Fruit fly (Drosophila melanogaster) whole organism, wandering third instar larva: ENCODE data around the gene WASp.

Source experiments
- Abd-B ChIP-seq: fragments of >200 bp; optimal IDR thresholded peaks from 2 replicates; lab custom pipeline; 2017; ENCODE audit warnings: missing biosample characterization, missing genetic modification characterization
- CG32264 ChIP-seq: fragments of 200-800 bp; sonication (Bioruptor generic); optimal IDR thresholded peaks from 2 replicates; lab custom pipeline; 2016; ENCODE audit warnings: missing biosample characterization, missing genetic modification characterization
- CG9705 ChIP-seq: fragments of 200-800 bp; sonication (Bioruptor generic); optimal IDR thresholded peaks from 2 replicates; lab custom pipeline; 2018; ENCODE audit warnings: missing biosample characterization, mild to moderate bottlenecking, missing genetic modification characterization
- CrebA ChIP-seq: fragments of 200-800 bp; sonication (Bioruptor generic); optimal IDR thresholded peaks from 2 replicates; lab custom pipeline; 2016; ENCODE audit warnings: missing biosample characterization, mild to moderate bottlenecking, missing genetic modification characterization, borderline replicate concordance
- Dfd ChIP-seq: fragments of >200 bp; optimal IDR thresholded peaks from 2 replicates; lab custom pipeline; 2017; ENCODE audit warnings: missing biosample characterization, missing genetic modification characterization
- Dif ChIP-seq: fragments of 200-275, 200-300 bp; sonication (Bioruptor generic); optimal IDR thresholded peaks from 2 replicates; lab custom pipeline; 2018; ENCODE audit warnings: missing biosample characterization, missing genetic modification characterization; ENCODE audit not compliant: partially characterized antibody
- GATAd ChIP-seq: sonication (Bioruptor generic); optimal IDR thresholded peaks from 2 replicates; lab custom pipeline; 2016; ENCODE audit warnings: missing biosample characterization, missing genetic modification characterization
- HLH106 ChIP-seq: fragments of 200-800 bp; optimal IDR thresholded peaks from 3 replicates; lab custom pipeline; 2019; ENCODE audit warnings: missing biosample characterization, mild to moderate bottlenecking, missing genetic modification characterization, moderate library complexity
- Hnf4 ChIP-seq: fragments of 200-800 bp; sonication (Bioruptor generic); optimal IDR thresholded peaks from 2 replicates; lab custom pipeline; 2016; ENCODE audit warnings: missing biosample characterization, mild to moderate bottlenecking, missing genetic modification characterization
- Hr78 ChIP-seq: fragments of >200 bp; optimal IDR thresholded peaks from 2 replicates; lab custom pipeline; 2017; ENCODE audit warnings: missing biosample characterization, missing genetic modification characterization
- Mio ChIP-seq: sonication (Bioruptor generic); optimal IDR thresholded peaks from 2 replicates; lab custom pipeline; 2016; ENCODE audit warnings: missing biosample characterization, missing genetic modification characterization
- Myc ChIP-seq: fragments of >200 bp; optimal IDR thresholded peaks from 2 replicates; lab custom pipeline; 2017
- N ChIP-seq: fragments of >200 bp; optimal IDR thresholded peaks from 2 replicates; lab custom pipeline; 2018; ENCODE audit warnings: missing biosample characterization, missing external identifiers, missing genetic modification characterization
- OdsH ChIP-seq: fragments of 200-800 bp; sonication (Bioruptor generic); optimal IDR thresholded peaks from 2 replicates; lab custom pipeline; 2016; ENCODE audit warnings: missing biosample characterization, mild to moderate bottlenecking, missing genetic modification characterization
- Rel ChIP-seq, 2 experiments: fragments of 200-800 bp; sonication (Bioruptor generic) in 1 of 2; optimal IDR thresholded peaks; 2 replicates in 1 of 2; 3 replicates in 1 of 2; lab custom pipeline; 2016 to 2019; ENCODE audit warnings: mild to moderate bottlenecking in 2 of 2, missing biosample characterization in 2 of 2, missing genetic modification characterization in 2 of 2, moderate library complexity in 1 of 2
- Sp1 ChIP-seq: fragments of 200-800 bp; sonication (Bioruptor generic); optimal IDR thresholded peaks from 3 replicates; lab custom pipeline; 2019; ENCODE audit warnings: missing biosample characterization, mild to moderate bottlenecking, missing genetic modification characterization, moderate library complexity
- br ChIP-seq: fragments of 200-800 bp; sonication (Bioruptor generic); optimal IDR thresholded peaks from 2 replicates; lab custom pipeline; 2016; ENCODE audit warnings: missing biosample characterization, missing genetic modification characterization
- brk ChIP-seq: fragments of 200-800 bp; sonication (Bioruptor generic); optimal IDR thresholded peaks from 2 replicates; lab custom pipeline; 2016; ENCODE audit warnings: missing biosample characterization, mild to moderate bottlenecking, missing genetic modification characterization
- dmrt93B ChIP-seq: fragments of 200-800 bp; sonication (Bioruptor generic); optimal IDR thresholded peaks from 2 replicates; lab custom pipeline; 2018; ENCODE audit warnings: missing biosample characterization, mild to moderate bottlenecking, missing genetic modification characterization
- dsf ChIP-seq: sonication (Bioruptor generic); optimal IDR thresholded peaks from 2 replicates; lab custom pipeline; 2016; ENCODE audit warnings: missing biosample characterization, missing genetic modification characterization, borderline replicate concordance
- ey ChIP-seq: fragments of 200-800 bp; sonication (Bioruptor generic); optimal IDR thresholded peaks from 2 replicates; lab custom pipeline; 2016; ENCODE audit warnings: missing biosample characterization, missing genetic modification characterization
- foxo ChIP-seq, 2 experiments: fragments of 200-800 bp; sonication (Bioruptor generic); optimal IDR thresholded peaks; 2 replicates in 1 of 2; 3 replicates in 1 of 2; lab custom pipeline; 2016 to 2017; ENCODE audit warnings: missing biosample characterization in 2 of 2, missing genetic modification characterization in 2 of 2
- fru ChIP-seq: fragments of 200-800 bp; sonication (Bioruptor generic); optimal IDR thresholded peaks from 3 replicates; lab custom pipeline; 2016; ENCODE audit warnings: missing biosample characterization, mild to moderate bottlenecking, missing genetic modification characterization
- h ChIP-seq: fragments of 200-800 bp; sonication (Bioruptor generic); optimal IDR thresholded peaks from 3 replicates; lab custom pipeline; 2016; ENCODE audit warnings: missing biosample characterization, mild to moderate bottlenecking, missing genetic modification characterization
- jim ChIP-seq: fragments of 175-275, 200-325 bp; sonication (Bioruptor generic); optimal IDR thresholded peaks from 2 replicates; lab custom pipeline; 2016; ENCODE audit warnings: missing biosample characterization, mild to moderate bottlenecking, missing genetic modification characterization
- lola ChIP-seq: fragments of >200 bp; optimal IDR thresholded peaks from 2 replicates; lab custom pipeline; 2017; ENCODE audit warnings: missing biosample characterization, missing genetic modification characterization
- pan ChIP-seq: fragments of >200 bp; optimal IDR thresholded peaks from 2 replicates; lab custom pipeline; 2017
- psq ChIP-seq: fragments of 200-800 bp; sonication (Bioruptor generic); optimal IDR thresholded peaks from 3 replicates; lab custom pipeline; 2017; ENCODE audit warnings: missing biosample characterization, mild to moderate bottlenecking, missing genetic modification characterization, moderate library complexity
- rgr ChIP-seq: fragments of 200-800 bp; sonication (Bioruptor generic); optimal IDR thresholded peaks from 3 replicates; lab custom pipeline; 2016; ENCODE audit warnings: missing biosample characterization, mild to moderate bottlenecking, missing genetic modification characterization
- sage ChIP-seq: fragments of 200-800 bp; sonication (Bioruptor generic); optimal IDR thresholded peaks from 2 replicates; lab custom pipeline; 2016; ENCODE audit warnings: missing biosample characterization, mild to moderate bottlenecking, missing genetic modification characterization
- sv ChIP-seq: fragments of 200-800 bp; sonication (Bioruptor generic); optimal IDR thresholded peaks from 3 replicates; lab custom pipeline; 2016; ENCODE audit warnings: missing biosample characterization, missing genetic modification characterization
- tai ChIP-seq: sonication (Bioruptor generic); optimal IDR thresholded peaks from 2 replicates; lab custom pipeline; 2016; ENCODE audit warnings: missing biosample characterization, missing genetic modification characterization
- usp ChIP-seq: fragments of >200 bp; optimal IDR thresholded peaks from 2 replicates; lab custom pipeline; 2017; ENCODE audit warnings: missing biosample characterization, missing genetic modification characterization
- woc ChIP-seq: sonication (Bioruptor generic); optimal IDR thresholded peaks from 2 replicates; lab custom pipeline; 2016; ENCODE audit warnings: missing biosample characterization, mild to moderate bottlenecking, missing genetic modification characterization

Gene WASp

DNA sequence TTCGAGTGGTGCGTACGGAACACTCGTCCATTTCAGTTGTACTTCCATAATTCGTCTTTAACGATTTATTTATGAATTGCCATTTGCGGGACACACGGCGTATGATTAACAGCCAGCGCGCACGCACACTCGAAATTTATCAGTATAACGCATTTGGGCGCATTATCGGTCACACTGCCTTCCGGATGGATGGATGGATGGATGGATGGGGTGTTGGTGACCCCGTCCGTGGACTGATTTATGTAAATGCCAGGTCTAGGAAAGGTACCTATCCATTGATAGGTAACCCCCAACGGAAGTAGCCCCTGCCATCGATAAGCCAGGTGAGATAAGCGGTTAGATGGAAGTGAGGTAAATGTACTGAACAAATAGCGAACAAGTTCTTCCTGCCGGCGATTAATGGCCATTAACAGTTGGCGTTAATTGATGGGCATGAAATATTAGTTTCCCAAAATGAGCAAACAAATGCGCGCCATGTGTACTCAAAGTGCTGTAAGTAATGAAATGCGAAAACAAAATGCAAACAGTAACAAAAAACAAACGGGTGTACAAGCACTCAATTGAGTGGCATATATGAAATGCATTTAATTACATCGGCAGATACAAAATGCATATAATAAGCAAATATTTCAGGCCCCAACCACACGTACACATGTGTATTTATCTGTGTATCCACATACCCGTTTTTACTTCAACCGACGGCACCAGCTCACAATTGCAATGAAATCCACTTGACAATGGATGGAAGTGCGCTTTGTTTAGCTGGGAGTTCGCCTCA is 17.1 kb upstream of the WASp start:
- TF ChIP-seq CG9705 (GFP tag; lab: Kevin White, UChicago) = no peak
- TF ChIP-seq h = no peak
- no peak for TF ChIP-seq fru (GFP tag; lab: Kevin White, UChicago)
- no peak for TF ChIP-seq dsf (GFP tag; lab: Kevin White, UChicago)
- TF ChIP-seq rgr (GFP tag; lab: Kevin White, UChicago) = no peak
- no peak for TF ChIP-seq sage (GFP tag; lab: Kevin White, UChicago)
- TF ChIP-seq HLH106 (tag; lab: Kevin White, UChicago) = no peak
- TF ChIP-seq Hnf4 (GFP tag; lab: Kevin White, UChicago) = no peak
- no peak for TF ChIP-seq ey (GFP tag; lab: Kevin White, UChicago)
- no peak for TF ChIP-seq lola (GFP tag; lab: Kevin White, UChicago)
- no peak for TF ChIP-seq dmrt93B (GFP tag; lab: Kevin White, UChicago)
- TF ChIP-seq GATAd (GFP tag; lab: Kevin White, UChicago) = no peak
- TF ChIP-seq Sp1 = no peak
- no peak for TF ChIP-seq Dfd (GFP tag; lab: Kevin White, UChicago)
- TF ChIP-seq Hr78 (GFP tag; lab: Kevin White, UChicago) = no peak
- no peak for TF ChIP-seq foxo (GFP tag; optimal IDR thresholded peaks at IDR 0.05; lab: Kevin White, UChicago)
- TF ChIP-seq Myc (lab: Kevin White, UChicago) = no peak
- TF ChIP-seq CG32264 (GFP tag; lab: Kevin White, UChicago) = no peak
- no peak for TF ChIP-seq CrebA (GFP tag; lab: Kevin White, UChicago)
- TF ChIP-seq Rel (GFP tag; optimal IDR thresholded peaks at IDR 0.05; lab: Kevin White, UChicago) = no peak
- TF ChIP-seq Rel (tag; optimal IDR thresholded peaks at IDR 0.05; lab: Kevin White, UChicago) = no peak

DNA sequence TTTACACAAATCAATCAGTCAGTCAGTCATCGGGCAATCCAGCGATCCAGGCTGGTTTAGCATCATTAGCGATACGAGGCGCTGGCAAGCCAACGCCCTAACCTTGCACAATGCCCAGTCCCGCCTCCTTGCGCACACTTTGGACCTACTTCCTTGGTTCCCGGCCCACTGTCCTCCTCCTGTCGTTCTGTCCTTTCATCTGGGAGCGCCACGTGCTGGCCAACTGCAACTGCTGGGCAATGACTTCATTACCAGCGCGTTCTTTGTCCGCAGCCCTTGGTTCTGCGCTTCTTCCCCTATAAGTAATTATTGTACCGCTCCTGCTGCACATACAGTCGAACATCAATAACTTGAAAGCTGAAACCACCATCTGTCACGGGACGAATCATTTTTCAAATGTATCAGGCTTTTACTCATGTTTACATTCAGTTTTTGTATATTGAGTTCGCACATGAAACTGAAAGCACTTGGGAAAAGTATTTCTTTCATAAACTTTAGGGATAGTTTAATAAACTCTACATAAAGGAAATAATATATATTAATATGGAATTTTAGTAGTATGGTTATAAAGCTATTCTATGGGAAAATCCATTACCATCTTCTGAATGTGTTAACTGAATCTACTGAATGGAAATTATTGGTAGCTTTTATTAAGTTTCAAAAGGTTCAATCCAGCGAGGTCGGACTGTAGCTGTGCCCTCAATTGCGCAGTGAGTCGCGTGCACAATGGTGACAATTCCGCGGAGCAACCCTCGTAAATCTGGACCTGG is 15.9 kb upstream of the WASp start:
- no peak for TF ChIP-seq sage (GFP tag; lab: Kevin White, UChicago)
- no peak for TF ChIP-seq N (GFP tag; lab: Kevin White, UChicago)
- peak in 1 of 2 experiments; percentile 46 for TF ChIP-seq foxo (GFP tag; optimal IDR thresholded peaks at IDR 0.05; lab: Kevin White, UChicago)
- peak; percentile 33 for TF ChIP-seq psq (GFP tag; lab: Kevin White, UChicago)
- peak; percentile 0 for TF ChIP-seq fru (GFP tag; lab: Kevin White, UChicago)
- peak; percentile 32 for TF ChIP-seq HLH106 (tag; lab: Kevin White, UChicago)
- TF ChIP-seq CG9705 (GFP tag; lab: Kevin White, UChicago) = no peak
- peak; percentile 53 for TF ChIP-seq dmrt93B (GFP tag; lab: Kevin White, UChicago)
- TF ChIP-seq Sp1 = peak; percentile 38
- TF ChIP-seq woc = peak; percentile 19
- TF ChIP-seq rgr (GFP tag; lab: Kevin White, UChicago) = peak; percentile 20
- TF ChIP-seq OdsH = peak; percentile 26
- TF ChIP-seq Abd-B (GFP tag; lab: Kevin White, UChicago) = no peak
- TF ChIP-seq dsf (GFP tag; lab: Kevin White, UChicago) = no peak
- no peak for TF ChIP-seq pan (lab: Kevin White, UChicago)

DNA sequence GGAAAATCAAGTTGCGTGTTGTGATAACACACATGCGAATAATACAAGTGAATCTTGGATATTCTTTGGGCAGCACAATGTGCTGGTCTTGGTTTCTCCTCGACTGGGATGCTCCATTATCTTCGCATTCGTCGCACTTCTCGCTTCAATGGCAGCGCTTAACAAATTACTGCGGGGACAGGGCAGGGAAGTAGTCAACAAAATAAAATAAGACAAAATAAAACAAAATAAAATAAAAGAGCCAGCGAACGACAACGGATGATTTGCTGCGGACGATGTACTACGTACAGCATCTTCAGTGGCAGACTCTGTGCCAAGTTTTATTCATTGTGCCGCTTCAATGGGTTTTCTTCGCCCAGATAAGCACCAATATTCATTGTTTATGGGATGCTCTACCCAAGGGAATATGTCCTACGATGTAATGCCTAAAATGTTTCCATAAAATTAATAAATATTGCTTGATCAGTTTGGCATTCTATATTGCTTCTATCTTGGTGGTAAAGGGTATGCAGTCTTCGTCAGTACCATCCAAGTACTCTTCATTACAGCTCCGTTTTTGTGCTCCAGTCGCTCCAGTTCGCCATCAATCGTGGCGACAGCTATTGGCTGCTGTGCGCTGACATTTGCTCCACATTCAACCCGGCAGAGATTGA is 15.2 kb upstream of the WASp start:
- no peak for TF ChIP-seq tai (GFP tag; lab: Kevin White, UChicago)
- no peak for TF ChIP-seq foxo (GFP tag; optimal IDR thresholded peaks at IDR 0.05; lab: Kevin White, UChicago)
- no peak for TF ChIP-seq CG32264 (GFP tag; lab: Kevin White, UChicago)
- no peak for TF ChIP-seq sage (GFP tag; lab: Kevin White, UChicago)
- no peak for TF ChIP-seq Rel (GFP tag; optimal IDR thresholded peaks at IDR 0.05; lab: Kevin White, UChicago)
- TF ChIP-seq Rel (tag; optimal IDR thresholded peaks at IDR 0.05; lab: Kevin White, UChicago) = no peak
- no peak for TF ChIP-seq Sp1
- TF ChIP-seq woc = peak; percentile 6
- TF ChIP-seq usp (GFP tag; lab: Kevin White, UChicago) = no peak
- peak; percentile 7 for TF ChIP-seq ey (GFP tag; lab: Kevin White, UChicago)

DNA sequence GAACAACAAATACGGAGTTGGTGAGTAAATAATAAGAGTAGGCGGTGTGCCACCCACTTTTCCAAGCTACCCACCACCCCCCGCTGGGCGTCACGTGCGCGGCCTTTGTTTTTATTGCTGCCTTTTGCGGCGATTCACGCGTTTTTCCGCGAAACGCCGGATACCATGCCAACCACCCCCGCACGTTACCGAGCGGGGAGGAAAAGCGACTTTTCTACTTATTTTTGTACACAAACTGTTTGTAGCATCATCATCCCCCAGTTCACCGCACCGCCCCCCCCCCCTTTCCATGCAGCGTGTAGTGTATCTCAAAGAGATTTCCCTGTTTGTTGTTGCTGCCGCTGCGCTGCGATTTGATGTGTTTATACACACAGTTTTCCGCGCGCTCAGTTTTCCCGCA is 14.2 kb upstream of the WASp start:
- TF ChIP-seq br (GFP tag; lab: Kevin White, UChicago) = no peak
- TF ChIP-seq Abd-B (GFP tag; lab: Kevin White, UChicago) = no peak
- TF ChIP-seq HLH106 (tag; lab: Kevin White, UChicago) = no peak
- no peak for TF ChIP-seq tai (GFP tag; lab: Kevin White, UChicago)
- no peak for TF ChIP-seq CG32264 (GFP tag; lab: Kevin White, UChicago)
- TF ChIP-seq Mio (GFP tag; lab: Kevin White, UChicago) = no peak
- no peak for TF ChIP-seq jim (GFP tag; lab: Kevin White, UChicago)
- TF ChIP-seq GATAd (GFP tag; lab: Kevin White, UChicago) = no peak
- no peak for TF ChIP-seq h
- TF ChIP-seq brk (GFP tag; lab: Kevin White, UChicago) = no peak
- TF ChIP-seq sv (GFP tag; lab: Kevin White, UChicago) = no peak
- no peak for TF ChIP-seq Rel (GFP tag; optimal IDR thresholded peaks at IDR 0.05; lab: Kevin White, UChicago)
- no peak for TF ChIP-seq Rel (tag; optimal IDR thresholded peaks at IDR 0.05; lab: Kevin White, UChicago)
- no peak for TF ChIP-seq Dif (GFP tag; lab: Kevin White, UChicago)
- no peak for TF ChIP-seq lola (GFP tag; lab: Kevin White, UChicago)
- TF ChIP-seq usp (GFP tag; lab: Kevin White, UChicago) = no peak
